Fruit fly (Drosophila melanogaster) S2 (cell line): ENCODE measurements around the gene fng.

Experiments
- CG8478 ChIP-seq: fragments of >200 bp; optimal IDR thresholded peaks from 2 replicates; lab custom pipeline; 2018
- CTCF ChIP-seq, 2 experiments: fragments of >200 bp; optimal IDR thresholded peaks; 2 replicates each; lab custom pipeline; 2018

fng gene

DNA sequence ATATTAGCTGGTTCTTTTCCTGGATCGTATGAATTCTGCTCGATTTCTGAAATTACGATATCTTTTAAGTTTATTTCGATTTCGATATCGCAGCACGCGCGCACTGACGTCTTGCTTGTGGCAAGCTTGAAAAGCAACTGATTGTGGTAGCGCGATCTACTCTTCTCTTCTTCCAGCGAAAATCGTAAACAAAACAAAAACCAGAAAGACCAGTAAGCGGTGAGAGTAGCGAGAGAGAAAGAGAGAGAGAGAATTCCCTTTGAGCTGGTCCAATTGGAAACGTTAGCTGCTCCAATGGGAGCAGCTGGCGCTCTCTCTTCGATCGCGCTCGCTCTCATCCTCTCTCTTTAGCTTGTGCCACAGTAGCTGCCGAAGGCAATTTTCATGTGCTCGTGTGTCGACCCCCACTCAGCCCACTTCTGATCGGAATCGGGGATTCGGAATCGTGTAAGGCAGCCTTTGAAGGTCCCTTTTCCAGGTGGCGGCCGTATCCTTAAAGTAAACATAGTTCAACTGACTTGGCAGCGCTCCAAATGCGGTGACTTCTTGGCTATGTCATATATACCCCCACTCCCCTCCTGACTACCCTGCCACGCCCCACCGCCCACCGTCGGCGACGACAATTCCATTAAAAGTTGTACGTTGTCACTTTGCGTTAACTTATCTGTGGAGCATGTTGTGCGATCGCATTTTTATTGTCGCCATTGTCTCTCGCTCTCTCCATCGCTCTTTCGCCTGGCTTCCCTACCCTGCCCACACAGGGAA lies at the start of gene fng:
Gene fng, minus strand, starts transcription at position 142 of the 765 bp plus-strand sequence.
- TF ChIP-seq CG8478 (lab: Kevin White, UChicago), result no peak
- no peak for TF ChIP-seq CTCF (optimal IDR thresholded peaks at IDR 0.05; lab: Kevin White, UChicago)

DNA sequence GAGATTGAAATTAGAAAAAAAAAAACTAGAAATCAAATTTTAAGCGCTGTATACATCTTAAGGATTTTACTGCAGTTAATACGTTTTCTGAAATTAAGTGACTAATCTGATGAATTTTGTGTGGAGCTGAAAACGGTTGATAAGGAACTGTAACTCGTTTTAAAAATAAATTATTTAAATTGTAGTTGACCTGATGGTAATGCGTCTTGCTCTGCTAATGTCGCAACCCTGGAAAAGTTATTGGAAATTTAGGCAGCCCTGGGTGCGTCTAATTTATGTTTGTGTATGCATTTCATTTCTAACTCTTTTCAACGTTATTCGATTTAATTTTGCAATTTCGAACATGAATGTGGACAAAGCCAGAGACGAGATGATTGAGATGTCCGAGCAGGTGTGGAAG lies 42.1 kb upstream of the fng start, which contains the start of gene CG12984:
Gene CG12984, plus strand, starts transcription at position 301 of the 400 bp plus-strand sequence.
- TF ChIP-seq CTCF (optimal IDR thresholded peaks at IDR 0.05; lab: Kevin White, UChicago) (no peak), CG8478 (lab: Kevin White, UChicago) (no peak)

DNA sequence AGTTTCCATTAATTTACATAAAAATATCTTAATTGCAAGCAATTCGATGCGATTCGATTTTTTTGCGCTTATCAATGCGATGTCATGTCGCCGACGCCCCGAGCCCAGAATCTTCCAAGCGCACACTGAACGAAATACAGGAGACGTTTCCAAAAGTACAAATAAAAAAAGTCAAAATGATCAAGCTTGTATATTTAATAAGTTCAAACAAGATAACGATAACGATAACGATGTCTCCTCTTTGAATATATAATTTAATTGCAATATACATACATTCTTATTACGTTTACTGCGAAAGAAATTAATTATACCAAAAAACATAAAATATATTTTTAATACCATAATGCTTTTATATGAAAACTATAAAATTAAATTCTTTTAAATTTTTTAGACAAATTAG lies 40.9 kb upstream of the fng start:
- TF ChIP-seq CTCF (optimal IDR thresholded peaks at IDR 0.05; lab: Kevin White, UChicago) (no peak), CG8478 (lab: Kevin White, UChicago) (no peak)

DNA sequence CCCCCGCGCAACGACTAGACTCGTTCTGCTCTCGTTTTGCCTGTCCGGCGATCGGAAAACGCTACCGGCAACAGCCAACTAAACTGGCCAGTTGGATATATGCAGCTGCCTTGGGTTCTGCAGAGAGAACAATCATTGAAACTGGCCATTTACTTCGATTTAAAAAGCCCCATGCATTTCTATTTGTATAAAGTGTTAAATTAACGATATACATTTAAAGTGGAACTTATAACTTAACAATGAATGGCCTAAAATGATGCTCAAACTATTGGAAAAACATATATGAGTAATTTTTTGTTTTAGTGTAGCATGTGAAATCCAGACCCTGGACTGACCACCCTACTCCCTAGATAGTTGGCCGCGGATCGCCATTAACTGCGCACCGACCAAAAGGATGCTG lies 39.5 kb upstream of the fng start:
- TF ChIP-seq CTCF (optimal IDR thresholded peaks at IDR 0.05; lab: Kevin White, UChicago), result no peak
- TF ChIP-seq CG8478 (lab: Kevin White, UChicago), result no peak

DNA sequence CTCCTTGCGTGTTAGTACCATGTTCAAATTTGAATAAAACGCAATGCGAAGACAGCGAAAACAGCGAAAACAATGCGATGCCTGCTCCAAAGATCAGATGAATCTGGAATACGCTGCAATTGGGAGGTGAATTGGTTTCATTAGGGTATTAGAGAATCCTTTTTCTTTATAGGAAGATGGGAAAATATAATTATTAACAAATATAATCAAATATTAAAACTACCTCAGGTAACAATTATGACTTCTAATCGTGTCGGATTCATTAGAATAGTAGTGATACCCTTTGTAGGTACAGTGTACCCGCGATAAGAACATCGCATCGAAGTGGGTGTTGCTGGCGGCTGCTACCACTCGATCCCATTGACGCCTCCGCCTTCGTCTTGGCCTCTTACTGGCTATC lies 38.6 kb upstream of the fng start:
- TF ChIP-seq CG8478 (lab: Kevin White, UChicago) (no peak), CTCF (optimal IDR thresholded peaks at IDR 0.05; lab: Kevin White, UChicago) (no peak)

DNA sequence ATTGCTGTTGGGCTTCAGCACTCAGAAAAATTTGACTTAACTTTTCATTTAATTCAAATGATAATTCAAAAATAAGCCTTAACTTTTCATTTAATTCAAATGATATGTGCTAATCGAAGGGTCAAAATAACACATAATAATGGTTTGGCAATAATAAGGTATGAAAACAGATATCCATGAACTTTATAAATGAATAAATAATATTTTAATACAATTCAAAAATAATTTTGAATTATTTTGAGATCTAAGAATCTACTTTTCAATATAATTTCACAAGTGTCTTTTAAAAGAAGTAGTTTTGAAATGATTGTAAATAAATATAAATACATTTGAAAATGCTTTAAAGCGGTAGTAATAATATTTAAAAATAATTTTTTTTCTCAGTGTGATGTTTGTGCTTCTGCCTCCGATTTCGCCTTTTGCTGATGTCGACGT lies 37.6 kb upstream of the fng start:
- TF ChIP-seq CG8478 (lab: Kevin White, UChicago), result no peak
- no peak for TF ChIP-seq CTCF (optimal IDR thresholded peaks at IDR 0.05; lab: Kevin White, UChicago)

DNA sequence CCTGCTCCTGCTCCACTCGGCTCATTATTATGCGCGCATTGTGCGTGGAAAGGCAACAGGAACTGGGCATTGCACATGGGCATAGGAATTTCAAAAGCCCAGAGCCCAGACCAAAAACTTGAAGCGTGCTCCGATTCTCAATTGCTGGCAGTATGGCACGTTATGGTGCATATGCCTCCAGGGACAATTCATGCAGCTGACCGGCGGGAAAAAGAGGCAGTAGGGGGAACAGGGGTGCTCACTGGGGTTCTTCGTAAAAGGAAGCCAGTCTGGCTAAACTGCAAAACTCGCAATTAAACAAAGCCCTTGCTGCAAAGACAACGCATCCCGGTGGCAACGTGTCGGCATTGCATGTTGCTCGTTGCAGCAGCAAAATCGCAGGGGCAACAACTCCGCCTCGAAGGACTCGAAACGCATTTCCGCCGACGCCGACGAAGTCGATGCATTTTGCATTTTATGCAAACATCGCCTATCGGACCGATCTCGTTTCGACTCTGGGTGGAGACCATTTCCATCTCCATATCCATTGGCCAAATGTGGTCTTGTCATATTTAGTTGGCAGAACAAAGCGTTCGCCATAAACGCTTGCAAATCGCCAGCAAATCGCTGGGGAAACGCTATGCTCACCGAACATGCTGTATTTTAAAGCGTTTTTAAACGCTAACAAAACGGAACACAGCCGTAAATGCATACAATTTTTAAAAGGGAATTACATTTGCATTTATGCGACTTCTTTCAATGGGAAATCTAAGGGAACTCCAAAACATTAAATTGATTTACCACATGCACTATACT lies 35.3 kb upstream of the fng start:
- TF ChIP-seq CG8478 (lab: Kevin White, UChicago), result no peak
- no peak for TF ChIP-seq CTCF (optimal IDR thresholded peaks at IDR 0.05; lab: Kevin White, UChicago)

DNA sequence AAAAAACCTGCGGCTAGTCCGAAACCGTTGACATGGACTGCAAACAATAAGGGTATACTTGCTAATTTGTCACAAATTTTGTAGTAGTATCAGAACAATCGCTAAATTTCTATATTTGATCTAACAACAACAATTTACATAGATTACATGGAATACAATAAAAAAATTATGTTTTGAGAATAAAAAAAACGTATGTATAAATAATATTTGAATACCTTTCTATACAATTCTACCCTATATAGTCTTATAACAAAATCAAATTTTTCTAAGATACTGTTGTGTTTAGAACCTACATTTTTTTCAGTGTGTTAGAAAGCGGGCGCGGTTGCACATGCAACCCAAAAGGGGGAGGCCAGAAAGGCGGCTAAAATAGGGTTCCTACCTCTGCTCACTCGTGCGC lies 34.0 kb upstream of the fng start:
- TF ChIP-seq CTCF (optimal IDR thresholded peaks at IDR 0.05; lab: Kevin White, UChicago), result no peak
- no peak for TF ChIP-seq CG8478 (lab: Kevin White, UChicago)

DNA sequence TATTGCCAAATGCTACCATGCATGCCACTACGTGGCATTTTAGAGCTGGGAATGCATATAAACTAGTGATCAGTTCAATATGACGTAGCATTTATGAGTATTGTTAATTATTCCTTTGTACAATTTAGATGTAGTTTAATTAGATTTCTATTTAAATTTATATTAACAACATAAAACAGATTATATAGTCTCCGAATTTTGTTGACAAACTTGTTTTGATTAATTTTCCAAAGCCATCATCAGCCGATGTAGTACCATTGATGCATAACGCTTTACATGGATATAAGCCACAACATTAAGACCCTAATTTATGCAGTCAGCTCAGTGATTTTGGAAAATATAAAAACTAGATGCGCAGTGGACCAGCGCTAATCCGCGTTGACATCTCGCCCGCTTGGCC lies 33.2 kb upstream of the fng start:
- TF ChIP-seq CTCF (optimal IDR thresholded peaks at IDR 0.05; lab: Kevin White, UChicago), result no peak

DNA sequence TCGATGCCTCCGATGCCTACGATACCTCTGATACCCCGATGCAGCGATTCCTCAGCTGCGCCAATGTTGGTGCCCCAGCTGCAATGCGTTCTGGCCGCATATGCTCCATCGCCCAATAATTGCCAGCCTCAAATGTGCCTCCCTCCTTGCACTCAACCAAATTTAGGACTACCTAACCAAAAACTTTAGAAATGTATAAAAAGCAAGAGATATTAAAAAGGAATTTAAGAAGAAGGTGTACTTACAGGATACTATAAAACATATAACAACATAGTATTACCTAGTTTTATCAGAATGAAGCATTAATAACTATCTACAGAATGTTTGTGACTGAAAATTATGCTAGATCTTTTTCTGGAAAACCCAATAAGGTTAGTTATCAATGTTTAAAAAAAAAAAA lies 32.4 kb upstream of the fng start:
- TF ChIP-seq CG8478 (lab: Kevin White, UChicago) (no peak), CTCF (optimal IDR thresholded peaks at IDR 0.05; lab: Kevin White, UChicago) (no peak)

DNA sequence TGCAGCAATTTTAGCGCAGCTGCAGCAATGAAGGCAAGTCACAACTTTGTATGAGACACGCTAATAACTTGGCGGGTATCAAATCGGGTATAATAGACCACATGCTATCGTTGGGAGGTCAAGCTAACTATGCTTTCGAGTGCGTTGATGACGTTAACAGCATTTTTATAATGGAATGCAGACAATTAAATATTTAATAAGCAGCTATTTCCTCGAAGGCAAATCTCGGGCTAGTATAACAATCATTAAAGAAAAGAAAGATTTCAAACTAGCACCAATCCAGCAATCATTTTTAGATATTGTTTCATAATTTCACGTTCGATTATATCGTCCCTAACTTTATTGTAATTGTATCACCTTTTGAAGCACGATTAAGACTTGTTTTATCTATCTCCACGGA lies 31.2 kb upstream of the fng start:
- TF ChIP-seq CTCF (optimal IDR thresholded peaks at IDR 0.05; lab: Kevin White, UChicago), result no peak
- no peak for TF ChIP-seq CG8478 (lab: Kevin White, UChicago)

DNA sequence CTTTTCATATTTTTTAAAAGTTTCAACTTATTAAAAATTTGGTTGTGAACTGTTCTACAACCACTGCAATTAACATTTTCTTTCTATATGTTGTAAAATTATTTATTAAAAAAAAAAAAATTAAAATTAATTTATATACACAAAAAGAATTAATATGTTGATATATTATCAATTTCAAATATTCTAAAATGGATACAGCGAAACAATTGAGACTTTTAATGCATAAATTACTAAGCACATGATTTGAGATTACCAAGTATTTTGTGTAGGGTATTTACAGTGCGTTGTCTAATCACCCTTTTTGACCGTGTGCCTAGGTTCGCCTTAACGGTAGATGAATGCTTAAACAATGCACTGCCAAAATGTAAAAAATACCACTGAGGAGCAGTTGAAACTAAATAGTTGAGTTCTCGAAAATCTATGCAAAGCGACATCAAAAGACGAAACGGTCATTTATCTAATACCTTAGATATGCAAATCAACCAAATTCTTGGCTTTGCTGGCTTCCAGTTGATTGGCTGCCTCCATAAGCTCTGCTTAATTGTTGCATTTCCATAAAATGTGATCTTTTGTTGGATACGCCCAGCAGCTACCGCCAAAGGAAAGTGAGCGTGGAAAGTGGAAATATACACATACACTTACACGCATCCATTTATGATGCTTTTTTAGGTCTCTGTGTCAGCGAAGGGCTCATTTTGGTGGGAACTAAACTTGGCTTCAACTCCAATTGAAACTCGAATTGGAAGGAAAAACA lies 27.8 kb upstream of the fng start:
- TF ChIP-seq CG8478 (lab: Kevin White, UChicago) (no peak), CTCF (optimal IDR thresholded peaks at IDR 0.05; lab: Kevin White, UChicago) (no peak)

DNA sequence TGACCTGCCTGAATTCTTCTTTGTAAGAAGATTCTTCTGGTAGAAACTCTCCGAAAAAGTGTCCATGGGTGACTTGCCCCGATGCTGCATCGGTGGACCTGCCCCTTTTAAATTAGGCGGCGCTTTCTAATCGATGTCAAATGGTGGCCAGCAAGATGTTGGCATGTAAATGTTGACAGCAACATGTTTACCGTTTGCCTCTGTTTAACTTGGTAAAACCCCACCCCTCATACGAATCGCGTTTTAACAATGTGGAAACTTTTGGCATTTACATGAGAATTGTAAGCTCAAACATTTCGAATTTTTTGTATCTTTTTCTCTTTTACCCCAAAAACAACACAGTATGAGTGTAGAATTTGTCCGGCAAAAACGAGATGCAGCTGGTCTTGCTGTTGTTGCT lies 27.1 kb upstream of the fng start:
- TF ChIP-seq CTCF (optimal IDR thresholded peaks at IDR 0.05; lab: Kevin White, UChicago) (no peak), CG8478 (lab: Kevin White, UChicago) (no peak)

DNA sequence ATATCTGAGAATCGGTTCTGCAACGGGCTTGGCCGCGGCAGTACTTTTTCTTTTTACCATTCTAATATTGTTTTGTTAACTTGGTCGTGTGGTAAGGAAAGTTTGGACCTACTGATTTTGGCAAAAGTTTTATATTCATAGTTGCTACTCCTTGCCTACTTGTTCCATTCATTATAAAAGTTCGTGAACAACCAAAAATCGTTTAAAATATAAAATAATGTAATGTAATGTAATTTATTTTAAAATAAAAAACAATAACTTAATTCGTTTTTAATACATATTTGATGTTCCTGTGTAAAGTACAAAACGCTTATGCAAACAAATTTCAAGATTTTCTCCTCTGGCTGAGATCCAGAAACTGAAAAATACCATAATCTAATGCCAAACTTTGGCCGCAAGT lies 25.3 kb upstream of the fng start, which contains the start of gene CG33286:
Gene CG33286, minus strand, starts transcription at position 101 of the 400 bp plus-strand sequence.
- TF ChIP-seq CG8478 (lab: Kevin White, UChicago), result no peak
- no peak for TF ChIP-seq CTCF (optimal IDR thresholded peaks at IDR 0.05; lab: Kevin White, UChicago)

DNA sequence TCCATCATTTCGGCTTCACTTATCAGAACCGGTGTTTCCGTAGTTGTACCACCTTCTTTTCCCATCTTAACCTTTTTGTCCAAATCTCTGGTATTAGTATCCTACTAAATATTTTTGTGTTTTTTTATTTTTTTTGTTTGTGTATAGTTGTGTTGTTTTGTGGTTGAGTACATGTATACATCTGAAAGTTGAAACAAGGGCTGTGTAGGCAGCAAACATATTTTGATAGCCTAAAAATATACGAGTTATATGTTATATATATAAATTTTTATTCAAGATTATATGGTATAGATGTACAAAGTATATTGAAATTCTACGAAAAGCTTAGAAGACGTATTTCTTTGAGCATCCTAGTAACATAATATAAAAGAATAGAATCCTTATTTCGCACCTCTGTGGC lies 21.3 kb upstream of the fng start, which contains the start of gene CG33287:
Gene CG33287, minus strand, starts transcription at position 101 of the 400 bp plus-strand sequence.
- no peak for TF ChIP-seq CTCF (optimal IDR thresholded peaks at IDR 0.05; lab: Kevin White, UChicago)
- no peak for TF ChIP-seq CG8478 (lab: Kevin White, UChicago)
